Fruit fly (Drosophila melanogaster) Kc167 (cell line): ENCODE results near the gene Lcp65Ae.

Experiments
- Myc ChIP-seq: fragments of >200 bp; optimal IDR thresholded peaks from 2 replicates; lab custom pipeline; 2017; ENCODE audit warnings: missing external identifiers
- Sin3A ChIP-seq: fragments of >200 bp; optimal IDR thresholded peaks from 2 replicates; lab custom pipeline; 2018; ENCODE audit warnings: missing external identifiers
- h ChIP-seq: fragments of >200 bp; optimal IDR thresholded peaks from 3 replicates; lab custom pipeline; 2018; ENCODE audit warnings: missing external identifiers
- psq ChIP-seq: fragments of >200 bp; optimal IDR thresholded peaks from 2 replicates; lab custom pipeline; 2017; ENCODE audit warnings: missing external identifiers
- ttk ChIP-seq: sonication (Bioruptor generic); optimal IDR thresholded peaks from 2 replicates; lab custom pipeline; 2017; ENCODE audit warnings: missing external identifiers

DNA sequence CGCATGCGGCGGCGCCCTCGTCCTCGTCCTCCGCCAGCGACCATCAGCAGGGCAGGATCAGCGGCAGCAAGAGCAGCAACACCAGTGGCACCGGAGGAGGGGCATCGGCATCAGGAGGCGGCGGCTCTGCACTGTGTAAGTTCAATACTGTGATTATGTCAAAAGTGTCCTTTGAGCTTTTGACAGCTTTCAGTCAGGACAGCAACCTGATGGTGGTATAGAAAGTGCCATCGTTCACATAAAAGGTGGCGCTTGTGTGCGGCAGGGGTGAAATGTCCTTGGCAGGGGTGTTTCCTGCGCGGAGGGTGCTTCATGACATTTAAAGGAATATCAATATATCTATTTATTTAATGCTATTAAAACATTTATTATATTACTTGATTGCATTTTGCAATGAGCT is 34.3 kb downstream of the Lcp65Ae start:
- TF ChIP-seq psq (lab: Kevin White, UChicago) (no peak), ttk (no peak), Myc (lab: Kevin White, UChicago) (no peak), h (lab: Kevin White, UChicago) (no peak), Sin3A (lab: Kevin White, UChicago) (no peak)
